Worm (Caenorhabditis elegans) whole organism, L4 larva: ENCODE data around the gene egl-46.

Experiments used
- ama-1 ChIP-seq: fragments of 150-350 bp; optimal IDR thresholded peaks from 2 replicates; lab custom pipeline; 2014; ENCODE audit warnings: inconsistent platforms, mixed read lengths
- ceh-20 ChIP-seq: fragments of 200-800 bp; sonication (Bioruptor generic); IDR thresholded peaks from 2 replicates; pipeline ENCODE4 v1.3.6; 2022; ENCODE audit warnings: missing genetic modification reagents, missing genetic modification characterization, missing compliant biosample characterization
- dve-1 ChIP-seq: sonication (generic microtip); optimal IDR thresholded peaks from 2 replicates; lab custom pipeline; 2017; ENCODE audit warnings: antibody characterized with exemption, mild to moderate bottlenecking, missing genetic modification characterization, missing compliant biosample characterization; ENCODE audit not compliant: insufficient read depth
- fkh-10 ChIP-seq: fragments of 150-350 bp; optimal IDR thresholded peaks from 2 replicates; lab custom pipeline; 2014; ENCODE audit warnings: missing biosample characterization, missing genetic modification reagents, missing genetic modification characterization
- lin-13 ChIP-seq: fragments of 150-350 bp; optimal IDR thresholded peaks from 2 replicates; lab custom pipeline; 2014; ENCODE audit warnings: missing biosample characterization, missing genetic modification reagents, missing genetic modification characterization
- lin-38 ChIP-seq: fragments of 200-800 bp; sonication (Bioruptor generic); IDR thresholded peaks from 2 replicates; pipeline ENCODE4 v1.3.6; 2022; ENCODE audit warnings: missing genetic modification reagents, missing genetic modification characterization, missing compliant biosample characterization
- lir-3 ChIP-seq: sonication (generic microtip); optimal IDR thresholded peaks from 2 replicates; lab custom pipeline; 2016; ENCODE audit warnings: mild to moderate bottlenecking, missing genetic modification characterization, missing compliant biosample characterization
- madf-9 ChIP-seq: fragments of 200-800 bp; sonication (Bioruptor generic); conservative IDR thresholded peaks from 2 replicates; pipeline ENCODE4 v1.3.6; 2022; ENCODE audit warnings: missing genetic modification reagents, missing genetic modification characterization, missing compliant biosample characterization
- nhr-76 ChIP-seq: fragments of 150-350 bp; optimal IDR thresholded peaks from 2 replicates; lab custom pipeline; 2014; ENCODE audit warnings: missing biosample characterization, missing genetic modification characterization
- unc-130 ChIP-seq: sonication (generic microtip); optimal IDR thresholded peaks from 2 replicates; lab custom pipeline; 2016; ENCODE audit warnings: missing genetic modification reagents, missing genetic modification characterization, missing compliant biosample characterization

DNA sequence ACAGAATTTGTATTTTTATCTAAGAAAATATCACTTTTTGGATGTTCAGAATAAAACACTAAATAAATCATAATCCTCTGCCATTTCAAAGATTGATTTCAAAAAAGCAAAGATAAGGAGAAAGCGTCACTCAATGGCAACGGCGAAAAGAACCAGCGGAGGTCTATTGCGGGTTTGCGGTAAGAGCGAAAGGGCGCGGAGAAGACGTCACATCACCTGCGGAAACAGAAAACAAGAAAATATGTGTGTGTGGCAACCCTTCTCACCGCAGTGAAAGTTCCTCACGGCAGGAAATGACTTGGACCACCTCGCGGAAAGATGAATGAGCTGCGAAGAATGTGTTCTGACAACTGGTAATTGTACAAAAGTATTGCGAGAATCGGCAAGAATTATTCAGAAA is 18.5 kb upstream of the egl-46 start:
- TF ChIP-seq nhr-76 (tag; lab: Kevin White, UChicago) (no peak), ceh-20 (GFP tag; lab: Robert Waterston, UW) (no peak), dve-1 (tag; lab: Kevin White, UChicago) (no peak), lir-3 (tag; lab: Kevin White, UChicago) (no peak), ama-1 (no peak), fkh-10 (no peak), lin-38 (GFP tag; lab: Robert Waterston, UW) (no peak), lin-13 (no peak), madf-9 (no peak), unc-130 (GFP tag; lab: Kevin White, UChicago) (no peak)
